Worm (Caenorhabditis elegans) whole organism, L4/young adult: ENCODE measurements around the gene srbc-30.

Source experiments
- W03F9.2 ChIP-seq: fragments of 150-350 bp; optimal IDR thresholded peaks from 2 replicates; lab custom pipeline; 2014; ENCODE audit warnings: missing biosample characterization, missing genetic modification characterization
- dao-5 ChIP-seq: sonication (generic microtip); optimal IDR thresholded peaks from 2 replicates; lab custom pipeline; 2016; ENCODE audit warnings: missing genotype, missing genetic modification characterization, moderate library complexity, missing compliant biosample characterization
- him-1 ChIP-seq: sonication (generic microtip); optimal IDR thresholded peaks from 2 replicates; lab custom pipeline; 2016; ENCODE audit warnings: missing genotype, missing genetic modification reagents, missing genetic modification characterization, missing compliant biosample characterization

Gene srbc-30

DNA sequence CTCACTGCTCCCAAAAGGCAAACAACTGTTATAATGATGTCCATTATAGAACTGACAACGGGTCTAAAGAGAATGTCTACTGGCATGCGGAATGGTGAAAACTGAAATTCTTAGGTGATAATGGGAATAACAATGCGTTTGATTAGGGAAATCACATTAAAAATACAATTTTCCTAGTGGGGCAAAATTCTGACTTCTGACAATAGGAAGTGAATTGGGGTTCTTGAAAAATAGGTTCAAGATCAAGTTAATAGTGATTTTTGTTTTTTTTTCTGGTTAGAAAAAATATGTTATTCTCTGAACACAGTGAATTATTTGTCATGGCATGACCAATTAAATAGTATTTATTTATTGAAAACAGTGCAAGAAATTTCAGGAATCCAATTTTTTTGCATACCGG is 6.6 kb upstream of the srbc-30 start, which contains the start of gene srbc-32:
Gene srbc-32, minus strand, starts transcription at position 101 of the 400 bp plus-strand sequence.
- TF ChIP-seq W03F9.2 (tag; lab: Kevin White, UChicago) (no peak), him-1 (no peak), dao-5 (tag; lab: Kevin White, UChicago) (no peak)

- no peak for TF ChIP-seq W03F9.2 (tag; lab: Kevin White, UChicago)
- no peak for TF ChIP-seq dao-5 (tag; lab: Kevin White, UChicago)
- no peak for TF ChIP-seq him-1
Observed at ce11 chrV:3484702-3485101, 4.5 kb upstream of the srbc-30 start, which contains the start of gene srbc-33. Gene srbc-33, minus strand, starts transcription at chrV:3484802.

- TF ChIP-seq W03F9.2 (tag; lab: Kevin White, UChicago), result no peak
- no peak for TF ChIP-seq him-1
- TF ChIP-seq dao-5 (tag; lab: Kevin White, UChicago), result no peak
Observed at ce11 chrV:3482550-3483002, 2.3 kb upstream of the srbc-30 start, which contains the start of gene lys-7. Gene lys-7, minus strand, starts transcription at chrV:3482600.

DNA sequence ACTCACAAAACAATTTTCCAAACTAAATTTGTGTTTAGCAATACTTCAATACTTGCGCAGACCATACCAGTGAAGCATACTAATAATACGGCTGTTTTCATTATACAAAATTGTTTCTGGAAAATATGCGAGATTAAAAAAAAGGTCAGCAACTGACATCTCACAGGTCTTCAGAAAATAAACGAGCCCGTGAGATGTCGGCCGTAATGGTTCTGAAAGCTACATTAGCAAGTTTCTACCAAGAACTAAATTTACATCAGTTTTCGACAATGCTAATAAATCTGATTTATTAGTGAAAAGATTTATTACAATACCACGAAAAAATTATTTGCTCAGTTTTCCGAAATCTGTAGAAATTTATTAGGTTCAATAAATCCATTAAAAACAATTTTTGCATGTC is 2.8 kb downstream of the srbc-30 start, which contains the start of gene srbc-31:
Gene srbc-31, minus strand, starts transcription at position 101 of the 400 bp plus-strand sequence.
- TF ChIP-seq W03F9.2 (tag; lab: Kevin White, UChicago) (no peak), him-1 (no peak), dao-5 (tag; lab: Kevin White, UChicago) (no peak)

- TF ChIP-seq dao-5 (tag; lab: Kevin White, UChicago), result no peak
- TF ChIP-seq W03F9.2 (tag; lab: Kevin White, UChicago), result no peak
- TF ChIP-seq him-1, result no peak
Observed at ce11 chrV:3476228-3476627, 4.0 kb downstream of the srbc-30 start.

- TF ChIP-seq dao-5 (tag; lab: Kevin White, UChicago) (no peak), W03F9.2 (tag; lab: Kevin White, UChicago) (no peak), him-1 (no peak)
Observed at ce11 chrV:3475021-3475420, 5.2 kb downstream of the srbc-30 start, which contains the start of gene oac-2. Gene oac-2, minus strand, starts transcription at chrV:3475121.

DNA sequence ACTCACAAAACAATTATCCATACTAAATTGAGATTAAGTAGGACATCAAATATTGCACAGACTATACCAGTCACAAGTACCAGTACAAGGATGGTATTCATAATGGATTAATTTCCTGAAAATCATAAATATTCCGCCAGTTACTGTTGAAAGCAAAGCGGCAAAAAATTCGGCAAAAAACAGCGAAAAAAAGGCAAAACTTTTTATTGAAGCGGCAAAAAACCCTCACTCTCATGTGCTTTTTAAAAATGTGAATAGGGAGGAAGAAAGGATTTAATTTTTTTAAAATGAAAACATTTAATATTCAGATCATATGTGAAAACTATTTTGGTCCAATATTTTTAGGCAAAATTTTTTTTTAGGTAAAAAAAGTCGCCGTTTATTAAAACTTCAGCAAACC is 9.5 kb downstream of the srbc-30 start, which contains the start of gene srbc-29:
Gene srbc-29, minus strand, starts transcription at position 101 of the 400 bp plus-strand sequence.
- no peak for TF ChIP-seq dao-5 (tag; lab: Kevin White, UChicago)
- no peak for TF ChIP-seq him-1
- no peak for TF ChIP-seq W03F9.2 (tag; lab: Kevin White, UChicago)

DNA sequence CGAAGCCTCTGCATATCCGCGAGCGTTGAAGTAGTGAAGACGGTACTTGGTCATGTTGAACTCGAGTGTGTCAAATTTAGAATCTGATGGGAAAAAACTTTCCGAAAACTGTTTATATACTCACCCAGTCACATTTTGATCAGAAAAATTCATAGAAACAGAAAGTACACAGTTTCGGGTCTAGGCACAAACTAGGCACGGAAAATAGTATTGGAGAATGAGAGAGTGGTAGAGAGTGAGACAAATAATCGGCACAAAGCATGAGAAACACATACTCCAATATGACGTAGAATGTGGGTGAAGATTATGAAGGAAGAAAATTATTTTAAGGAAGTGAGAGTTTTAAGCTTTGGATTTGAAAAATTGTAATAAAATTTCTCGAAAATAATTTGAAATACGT is 11.8 kb downstream of the srbc-30 start, which contains the start of gene gst-33:
Gene gst-33, minus strand, starts transcription at position 127 of the 400 bp plus-strand sequence.
- no peak for TF ChIP-seq dao-5 (tag; lab: Kevin White, UChicago)
- TF ChIP-seq him-1, result no peak
- TF ChIP-seq W03F9.2 (tag; lab: Kevin White, UChicago), result no peak

DNA sequence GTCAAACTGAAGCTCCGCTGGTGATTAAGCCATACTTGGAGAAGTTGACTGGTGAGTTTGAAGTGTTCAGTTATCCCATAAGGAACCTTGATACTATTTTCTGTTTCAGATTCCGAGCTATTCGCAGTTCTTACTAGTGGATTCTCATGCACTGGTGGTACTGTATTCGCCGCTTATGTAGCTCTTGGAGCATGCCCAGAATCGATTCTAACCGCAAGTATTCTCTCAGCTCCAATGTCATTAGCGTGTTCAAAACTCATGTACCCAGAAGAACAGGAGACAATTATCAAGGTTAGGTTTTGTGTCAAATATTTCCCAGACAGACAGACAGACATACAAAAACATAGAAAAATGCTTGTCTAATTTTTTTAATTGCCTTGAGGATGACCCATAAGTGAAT is 15.3 kb downstream of the srbc-30 start:
- TF ChIP-seq dao-5 (tag; lab: Kevin White, UChicago), result no peak
- TF ChIP-seq him-1, result no peak
- no peak for TF ChIP-seq W03F9.2 (tag; lab: Kevin White, UChicago)

ce11 chrV:3463514-3463913 is 16.7 kb downstream of the srbc-30 start, which contains the start of gene slc-28.1:
Gene slc-28.1, plus strand, starts transcription at chrV:3463814.
- no peak for TF ChIP-seq him-1
- TF ChIP-seq dao-5 (tag; lab: Kevin White, UChicago), result no peak
- TF ChIP-seq W03F9.2 (tag; lab: Kevin White, UChicago), result no peak

ce11 chrV:3459919-3460318 is 20.3 kb downstream of the srbc-30 start, which contains the start of gene slc-28.2:
Gene slc-28.2, plus strand, starts transcription at chrV:3460219.
- TF ChIP-seq W03F9.2 (tag; lab: Kevin White, UChicago) (no peak), him-1 (no peak)

DNA sequence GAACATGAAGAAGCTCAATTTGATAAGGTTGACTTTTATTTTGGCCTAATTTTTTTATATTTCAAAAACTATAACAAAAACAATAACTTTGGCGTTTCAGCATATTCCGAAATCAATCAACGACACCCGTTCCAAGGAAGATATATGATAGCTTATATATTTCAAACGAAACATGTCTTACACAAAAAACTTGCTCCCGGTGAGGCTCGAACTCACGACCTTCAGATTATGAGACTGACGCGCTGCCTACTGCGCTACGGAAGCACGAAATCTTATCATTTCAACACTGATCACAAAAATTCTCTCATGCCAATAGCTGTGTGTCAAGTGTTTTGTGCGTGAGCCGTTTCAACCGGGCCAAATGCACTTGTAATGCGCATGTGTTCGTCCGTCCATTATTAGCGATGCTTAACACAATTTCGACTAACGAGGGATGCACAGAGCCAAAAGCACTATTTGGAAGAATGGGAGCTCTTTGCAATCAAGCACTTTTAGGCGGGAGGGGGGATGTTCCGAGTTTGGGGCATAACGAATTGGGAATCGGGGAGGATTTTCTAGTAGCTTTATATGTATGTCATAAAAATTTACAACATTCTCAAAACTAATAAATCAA is 25.0 kb downstream of the srbc-30 start:
- TF ChIP-seq W03F9.2 (tag; lab: Kevin White, UChicago) (no peak), him-1 (no peak), dao-5 (tag; lab: Kevin White, UChicago) (no peak)

DNA sequence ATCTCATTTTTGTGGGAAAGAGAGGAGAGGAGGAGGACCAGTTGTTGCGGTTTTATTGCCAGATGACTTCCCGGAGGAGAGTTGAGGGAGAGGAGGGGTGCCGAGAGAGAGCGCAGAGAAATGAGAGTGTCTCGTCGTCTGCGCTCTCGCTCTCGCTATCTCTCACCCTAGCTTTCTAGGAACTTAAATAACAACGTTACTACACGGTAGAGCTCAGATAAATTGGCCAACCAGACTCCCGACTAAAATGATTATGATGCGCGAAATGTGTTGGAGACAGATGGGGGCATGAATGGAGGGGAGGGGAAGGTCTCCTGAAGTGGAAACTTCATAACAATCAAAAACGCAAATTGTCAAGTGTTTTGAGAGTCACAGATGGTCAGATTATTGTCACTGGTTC is 25.6 kb downstream of the srbc-30 start:
- TF ChIP-seq dao-5 (tag; lab: Kevin White, UChicago), result no peak
- no peak for TF ChIP-seq him-1
- no peak for TF ChIP-seq W03F9.2 (tag; lab: Kevin White, UChicago)

- TF ChIP-seq dao-5 (tag; lab: Kevin White, UChicago) (no peak), him-1 (no peak), W03F9.2 (tag; lab: Kevin White, UChicago) (no peak)
Observed at ce11 chrV:3452489-3452888, 27.8 kb downstream of the srbc-30 start.
